Worm (Caenorhabditis elegans): ENCODE measurements around the gene klp-18.

Gene klp-18

DNA sequence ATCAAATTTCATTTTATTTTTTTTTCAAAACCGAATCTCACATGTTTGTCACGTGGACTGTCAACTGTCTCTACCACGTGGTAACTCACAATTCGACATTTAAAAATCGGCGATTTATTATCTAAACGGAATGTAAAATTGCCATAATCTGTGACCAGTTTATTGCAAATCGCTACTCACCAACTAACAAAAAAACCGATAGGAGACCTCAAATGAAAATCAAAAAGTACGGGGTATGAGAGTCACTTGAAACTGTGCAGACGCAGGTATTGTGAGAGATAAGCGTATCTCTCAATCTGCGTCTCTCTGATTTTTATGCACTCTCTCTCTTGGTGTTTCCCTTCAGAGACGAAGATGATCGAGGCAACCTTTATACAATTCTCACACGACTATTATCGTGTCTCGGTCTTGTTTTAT lies 7.8 kb downstream of the klp-18 start (continued):
- TF ChIP-seq dpl-1 (GFP tag; optimal IDR thresholded peaks at IDR 0.05) = peak in 2 of 3 experiments; percentile 28 to 60
- TF ChIP-seq fkh-10 (GFP tag; optimal IDR thresholded peaks at IDR 0.05) = no peak
- peak; percentile 83 for TF ChIP-seq nhr-19 (GFP tag; conservative IDR thresholded peaks at IDR 0.05)
- no peak for TF ChIP-seq nhr-12 (tag; optimal IDR thresholded peaks at IDR 0.05)
- peak; percentile 83 for TF ChIP-seq nhr-90 (tag; optimal IDR thresholded peaks at IDR 0.05; ENCODE audit: poor library complexity)
- TF ChIP-seq aly-2 (tag; optimal IDR thresholded peaks at IDR 0.05) = no peak
- no peak for TF ChIP-seq alr-1 (tag; optimal IDR thresholded peaks at IDR 0.05; ENCODE audit: borderline replicate concordance)
- no peak for TF ChIP-seq lin-15B (tag; optimal IDR thresholded peaks at IDR 0.05)
- no peak for TF ChIP-seq lir-3 (tag; optimal IDR thresholded peaks at IDR 0.05; ENCODE audit: poor library complexity)
- TF ChIP-seq elt-2 (tag; optimal IDR thresholded peaks at IDR 0.05) = peak; percentile 93
- peak; percentile 28 to 74 for TF ChIP-seq lin-35 (GFP tag; optimal IDR thresholded peaks at IDR 0.05)
- no peak for TF ChIP-seq sox-4 (tag; optimal IDR thresholded peaks at IDR 0.05)
- TF ChIP-seq nhr-76 (tag; optimal IDR thresholded peaks at IDR 0.05) = no peak
- TF ChIP-seq blmp-1 (tag; optimal IDR thresholded peaks at IDR 0.05) = peak; percentile 79
- no peak for TF ChIP-seq lin-39 (tag; optimal IDR thresholded peaks at IDR 0.05)
- peak; percentile 91 for TF ChIP-seq snu-23 (GFP tag; optimal IDR thresholded peaks at IDR 0.05)
- TF ChIP-seq nhr-11 (tag; optimal IDR thresholded peaks at IDR 0.05) = no peak
- no peak for TF ChIP-seq tlp-1 (tag; optimal IDR thresholded peaks at IDR 0.05)
- TF ChIP-seq unc-62 (GFP tag; optimal IDR thresholded peaks at IDR 0.05) = no peak
- TF ChIP-seq hlh-17 (GFP tag; optimal IDR thresholded peaks at IDR 0.05; ENCODE audit: borderline replicate concordance) = no peak
- TF ChIP-seq egl-27 (tag; optimal IDR thresholded peaks at IDR 0.05) = peak in 1 of 2 experiments; percentile 59
- no peak for TF ChIP-seq efl-3 (GFP tag; optimal IDR thresholded peaks at IDR 0.05)
- no peak for TF ChIP-seq unc-130 (tag; optimal IDR thresholded peaks at IDR 0.05)
- TF ChIP-seq ztf-4 (tag; optimal IDR thresholded peaks at IDR 0.05) = no peak
- TF ChIP-seq C04F5.9 (tag; optimal IDR thresholded peaks at IDR 0.05) = peak; percentile 21
- no peak for TF ChIP-seq ceh-63 (GFP tag; optimal IDR thresholded peaks at IDR 0.05)
- TF ChIP-seq C34B4.2 (tag; optimal IDR thresholded peaks at IDR 0.05) = no peak
- TF ChIP-seq swsn-7 (tag; optimal IDR thresholded peaks at IDR 0.05) = peak; percentile 49
- no peak for TF ChIP-seq ces-1 (GFP tag; optimal IDR thresholded peaks at IDR 0.05)
- peak; percentile 67 for TF ChIP-seq irx-1 (tag; optimal IDR thresholded peaks at IDR 0.05)
- peak; percentile 29 for TF ChIP-seq hpl-2 (GFP tag; optimal IDR thresholded peaks at IDR 0.05)
- TF ChIP-seq tbx-2 (tag; optimal IDR thresholded peaks at IDR 0.05) = peak; percentile 70
- peak; percentile 48 for TF ChIP-seq lin-13 (GFP tag; optimal IDR thresholded peaks at IDR 0.05)
- TF ChIP-seq zip-4 (GFP tag; optimal IDR thresholded peaks at IDR 0.05) = peak; percentile 0
- no peak for TF ChIP-seq ztf-11 (tag; optimal IDR thresholded peaks at IDR 0.05)
- no peak for TF ChIP-seq ceh-8 (GFP tag; optimal IDR thresholded peaks at IDR 0.05)
- no peak for TF ChIP-seq nhr-237 (tag; optimal IDR thresholded peaks at IDR 0.05)
- peak; percentile 88 for TF ChIP-seq lin-14 (GFP tag; optimal IDR thresholded peaks at IDR 0.05)
- peak; percentile 69 for TF ChIP-seq ama-1 (optimal IDR thresholded peaks at IDR 0.05)
- TF ChIP-seq rnt-1 (tag; optimal IDR thresholded peaks at IDR 0.05) = peak; percentile 39
- no peak for TF ChIP-seq ceh-90 (tag; optimal IDR thresholded peaks at IDR 0.05)
- no peak for TF ChIP-seq pax-3 (tag; optimal IDR thresholded peaks at IDR 0.05)
- no peak for TF ChIP-seq nhr-84 (tag; optimal IDR thresholded peaks at IDR 0.05)
- no peak for TF ChIP-seq nhr-28 (tag; optimal IDR thresholded peaks at IDR 0.05)
- no peak for TF ChIP-seq fkh-8 (tag; optimal IDR thresholded peaks at IDR 0.05)
- TF ChIP-seq unc-86 (tag; optimal IDR thresholded peaks at IDR 0.05) = no peak
- TF ChIP-seq egl-13 (tag; optimal IDR thresholded peaks at IDR 0.05) = no peak
- peak; percentile 65 for TF ChIP-seq mep-1 (tag; optimal IDR thresholded peaks at IDR 0.05)
- no peak for TF ChIP-seq ceh-88 (GFP tag; IDR thresholded peaks at IDR 0.05)
- no peak for TF ChIP-seq ets-5 (GFP tag; IDR thresholded peaks at IDR 0.05)
- 0 out of 2 replicates have a peak, but pooled peaks have one; percentile 14 for TF ChIP-seq unc-98 (GFP tag; IDR thresholded peaks at IDR 0.05)
- TF ChIP-seq F16B12.6 (tag; optimal IDR thresholded peaks at IDR 0.05) = no peak
- TF ChIP-seq vab-15 (tag; optimal IDR thresholded peaks at IDR 0.05) = no peak
